Worm (Caenorhabditis elegans) whole organism, L3 larva: ENCODE measurements around the gene nlg-1.

Experiments used
- lsy-12 ChIP-seq: sonication (generic microtip); optimal IDR thresholded peaks from 2 replicates; lab custom pipeline; 2016; ENCODE audit warnings: mild to moderate bottlenecking, missing genetic modification characterization, missing compliant biosample characterization
- nhr-12 ChIP-seq: fragments of 150-350 bp; optimal IDR thresholded peaks from 2 replicates; lab custom pipeline; 2014; ENCODE audit warnings: missing biosample characterization, missing genetic modification characterization
- sea-2 ChIP-seq: fragments of 150-350 bp; sonication (generic microtip); optimal IDR thresholded peaks from 4 replicates; lab custom pipeline; 2014; ENCODE audit warnings: missing biosample characterization, missing genetic modification reagents, missing genetic modification characterization
- unc-62 ChIP-seq: fragments of 150-350 bp; sonication (generic microtip); optimal IDR thresholded peaks from 4 replicates; lab custom pipeline; 2014; ENCODE audit warnings: missing biosample characterization, missing genetic modification reagents, missing genetic modification characterization
- zag-1 ChIP-seq: fragments of 150-350 bp; optimal IDR thresholded peaks from 2 replicates; lab custom pipeline; 2014; ENCODE audit warnings: missing biosample characterization, missing genetic modification characterization

- no peak for TF ChIP-seq zag-1 (tag; lab: Kevin White, UChicago)
- TF ChIP-seq lsy-12 (tag; lab: Kevin White, UChicago) = no peak
- no peak for TF ChIP-seq unc-62
- no peak for TF ChIP-seq nhr-12 (tag; lab: Kevin White, UChicago)
- TF ChIP-seq sea-2 = no peak
Measured at ce11 chrX:13638351-13638958, 7.5 kb upstream of the nlg-1 start.
